Worm (Caenorhabditis elegans): ENCODE data around the gene T23F2.4.

The T23F2.4 gene

ce11 chrX:5514984-5515383 lies at the start of gene T23F2.4:
Gene T23F2.4, minus strand, starts transcription at chrX:5515084.
- no peak for TF ChIP-seq unc-62 (GFP tag; optimal IDR thresholded peaks at IDR 0.05)

- TF ChIP-seq unc-62 (GFP tag; optimal IDR thresholded peaks at IDR 0.05), result no peak
Observed at ce11 chrX:5557966-5558365, 43.1 kb upstream of the T23F2.4 start, which contains the start of gene C38C5.1. Gene C38C5.1, plus strand, starts transcription at chrX:5558055.

- TF ChIP-seq unc-62 (GFP tag; optimal IDR thresholded peaks at IDR 0.05), result no peak
Observed at ce11 chrX:5555055-5555629, 40.3 kb upstream of the T23F2.4 start.

- TF ChIP-seq unc-62 (GFP tag; optimal IDR thresholded peaks at IDR 0.05), result no peak
Observed at ce11 chrX:5552652-5553051, 37.8 kb upstream of the T23F2.4 start, which contains the start of gene ifta-1. Gene ifta-1, minus strand, starts transcription at chrX:5552752.

- no peak for TF ChIP-seq unc-62 (GFP tag; optimal IDR thresholded peaks at IDR 0.05)
Observed at ce11 chrX:5547828-5548227, 32.9 kb upstream of the T23F2.4 start.

ce11 chrX:5543651-5544050 lies 28.8 kb upstream of the T23F2.4 start, which contains the start of gene C54G7.1:
Gene C54G7.1, plus strand, starts transcription at chrX:5543951.
- no peak for TF ChIP-seq unc-62 (GFP tag; optimal IDR thresholded peaks at IDR 0.05)

- TF ChIP-seq unc-62 (GFP tag; optimal IDR thresholded peaks at IDR 0.05), result no peak
Observed at ce11 chrX:5538416-5538815, 23.5 kb upstream of the T23F2.4 start, which contains the start of gene lgx-1. Gene lgx-1, minus strand, starts transcription at chrX:5538516.

ce11 chrX:5524260-5524659 lies 9.4 kb upstream of the T23F2.4 start:
- TF ChIP-seq unc-62 (GFP tag; optimal IDR thresholded peaks at IDR 0.05), result no peak

- TF ChIP-seq unc-62 (GFP tag; optimal IDR thresholded peaks at IDR 0.05), result no peak
Observed at ce11 chrX:5522769-5523601, 8.1 kb upstream of the T23F2.4 start, which contains the start of gene mboa-3. Gene mboa-3, minus strand, starts transcription at chrX:5522819.

ce11 chrX:5519567-5519966 lies 4.7 kb upstream of the T23F2.4 start:
- TF ChIP-seq unc-62 (GFP tag; optimal IDR thresholded peaks at IDR 0.05), result no peak

ce11 chrX:5518352-5518751 lies 3.5 kb upstream of the T23F2.4 start:
- TF ChIP-seq unc-62 (GFP tag; optimal IDR thresholded peaks at IDR 0.05), result no peak

- TF ChIP-seq unc-62 (GFP tag; optimal IDR thresholded peaks at IDR 0.05), result no peak
Observed at ce11 chrX:5517844-5518243, 3.0 kb upstream of the T23F2.4 start.

ce11 chrX:5517063-5517462 lies 2.2 kb upstream of the T23F2.4 start, which contains the start of gene T23F2.5:
Gene T23F2.5, minus strand, starts transcription at chrX:5517163.
- TF ChIP-seq unc-62 (GFP tag; optimal IDR thresholded peaks at IDR 0.05), result no peak

- TF ChIP-seq unc-62 (GFP tag; optimal IDR thresholded peaks at IDR 0.05), result no peak
Observed at ce11 chrX:5516365-5516764, 1.5 kb upstream of the T23F2.4 start.

- no peak for TF ChIP-seq unc-62 (GFP tag; optimal IDR thresholded peaks at IDR 0.05)
Observed at ce11 chrX:5515459-5515858, 575 bp upstream of the T23F2.4 start.

- no peak for TF ChIP-seq unc-62 (GFP tag; optimal IDR thresholded peaks at IDR 0.05)
Observed at ce11 chrX:5514346-5514745, 538 bp downstream of the T23F2.4 start.

- TF ChIP-seq unc-62 (GFP tag; optimal IDR thresholded peaks at IDR 0.05), result no peak
Observed at ce11 chrX:5512707-5513106, 2.2 kb downstream of the T23F2.4 start.

All from whole organism, dauer.